Worm (Caenorhabditis elegans): Measurements from ENCODE around the gene nhr-271.

- TF ChIP-seq ztf-23 (GFP tag; IDR thresholded peaks at IDR 0.05) (peak; percentile 86), ref-1 (GFP tag; conservative IDR thresholded peaks at IDR 0.05) (peak; percentile 83), flt-1 (GFP tag; IDR thresholded peaks at IDR 0.05) (peak; percentile 84), ztf-29 (GFP tag; IDR thresholded peaks at IDR 0.05) (no peak; the same call in 1 of the 2 replicates), cog-1 (tag; optimal IDR thresholded peaks at IDR 0.05) (no peak)
Observed at ce11 chrV:16552929-16553328, 27.4 kb downstream of the nhr-271 start, which contains the start of gene Y32B12B.4.

Measured in whole organism, midembryonic.